Worm (Caenorhabditis elegans): ENCODE measurements around the gene F59A7.11.

Gene F59A7.11

DNA sequence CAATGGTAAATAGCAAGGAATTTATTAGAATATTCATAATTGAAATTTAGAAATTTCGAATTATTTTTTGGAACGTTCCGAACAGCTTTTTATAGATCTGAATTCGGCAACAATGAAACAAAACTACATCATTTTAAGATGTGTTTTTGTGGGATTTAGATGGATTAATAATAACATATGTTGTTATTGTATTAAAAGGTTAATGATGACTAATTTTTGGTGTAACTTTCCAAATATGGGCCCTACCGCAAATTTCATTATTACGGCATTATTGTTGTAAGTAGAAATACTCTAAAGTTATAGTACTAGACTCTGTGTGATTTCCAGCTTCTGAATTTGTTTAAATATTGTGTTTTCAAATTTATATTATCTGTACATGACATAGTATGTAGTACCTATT, at the start of gene F59A7.11:
F59A7.11 (minus strand) TSS at position 101 of the 400 bp plus-strand sequence.
- TF ChIP-seq ztf-29 (GFP tag; IDR thresholded peaks at IDR 0.05) (no peak), klf-2 (GFP tag; conservative IDR thresholded peaks at IDR 0.05) (no peak), ref-1 (GFP tag; conservative IDR thresholded peaks at IDR 0.05) (no peak), ztf-23 (GFP tag; IDR thresholded peaks at IDR 0.05) (no peak), cog-1 (tag; optimal IDR thresholded peaks at IDR 0.05) (no peak), med-1 (GFP tag; optimal IDR thresholded peaks at IDR 0.05; ENCODE audit: insufficient read depth) (no peak), flt-1 (GFP tag; IDR thresholded peaks at IDR 0.05) (no peak), tab-1 (GFP tag; IDR thresholded peaks at IDR 0.05) (no peak), T22C8.4 (GFP tag; IDR thresholded peaks at IDR 0.05) (no peak)

DNA sequence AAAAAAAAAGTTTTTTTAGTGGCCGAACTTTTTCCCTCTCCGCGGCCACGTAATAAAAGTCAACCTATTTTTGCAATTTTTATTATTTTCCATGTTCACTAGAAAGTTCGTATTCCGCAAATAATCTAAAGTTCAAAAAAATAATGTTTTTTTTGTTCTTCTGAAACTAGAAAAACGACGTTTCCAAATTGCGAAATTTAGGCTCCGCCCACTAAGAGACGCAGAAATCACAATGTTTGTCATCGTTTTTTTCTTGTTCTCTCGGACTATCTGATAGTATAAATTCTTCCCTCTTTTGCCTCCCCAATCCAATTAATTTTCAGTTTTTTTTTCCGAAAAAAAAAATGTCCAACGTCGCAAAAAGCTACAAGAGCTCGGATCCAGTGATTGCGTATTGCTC, 43.6 kb upstream of the F59A7.11 start, which contains the start of gene comt-3:
comt-3 (plus strand) TSS at position 214 of the 400 bp plus-strand sequence.
- no peak for TF ChIP-seq ztf-23 (GFP tag; IDR thresholded peaks at IDR 0.05)

DNA sequence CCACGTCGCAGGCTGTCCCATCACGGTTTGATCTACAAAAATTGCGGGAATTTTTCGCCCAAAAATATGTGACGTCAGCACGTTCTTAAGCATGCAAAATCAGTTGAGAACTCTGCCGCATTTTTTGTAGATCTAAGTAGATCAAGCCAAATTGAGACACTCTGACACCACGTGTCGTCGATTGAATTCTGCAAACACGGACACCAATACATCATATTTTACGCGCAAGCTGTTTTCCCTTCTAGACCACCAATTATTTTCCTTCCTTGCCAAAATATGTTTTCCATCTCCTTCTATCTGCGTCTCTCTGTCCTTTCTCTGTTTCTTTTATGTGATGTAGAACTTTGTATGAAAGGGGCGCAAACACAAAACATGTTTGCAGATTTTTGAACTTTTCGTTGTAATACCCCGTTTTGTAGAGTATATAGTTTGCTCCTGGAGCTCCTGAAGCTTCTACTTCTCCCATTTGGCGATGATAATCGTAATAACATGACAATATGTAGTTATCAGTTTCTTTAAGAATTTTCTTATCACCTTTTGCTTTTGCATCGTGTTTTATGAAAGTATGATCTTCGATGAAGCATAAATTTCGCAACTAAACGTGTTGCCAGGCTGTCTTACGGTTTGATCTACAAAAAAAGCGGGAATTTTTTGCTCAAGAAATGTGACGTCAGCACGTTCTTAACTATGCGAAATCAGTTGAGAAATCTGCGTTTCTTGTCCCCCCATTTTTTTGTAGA, 42.2 kb upstream of the F59A7.11 start:
- TF ChIP-seq ref-1 (GFP tag; conservative IDR thresholded peaks at IDR 0.05) (no peak), ztf-29 (GFP tag; IDR thresholded peaks at IDR 0.05) (no peak)

DNA sequence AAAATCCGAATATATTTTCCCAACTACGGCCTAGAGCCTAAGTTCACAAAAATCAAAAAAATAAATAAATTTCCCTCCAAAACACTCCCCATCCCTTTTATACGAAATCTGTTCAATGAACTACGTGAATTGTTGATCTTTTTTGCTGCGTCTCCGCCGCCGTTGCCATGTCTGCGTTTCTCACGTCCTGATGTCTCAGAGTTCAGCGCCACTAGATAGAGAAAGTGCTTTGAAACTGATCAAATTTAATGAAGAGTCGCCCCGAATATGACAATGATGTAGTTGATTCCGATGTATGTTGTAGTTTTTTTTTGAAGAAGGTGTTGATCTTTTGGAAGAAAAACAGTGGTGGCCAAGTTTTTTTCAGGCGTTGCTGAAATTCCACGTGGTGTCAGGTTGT, 40.5 kb upstream of the F59A7.11 start:
- TF ChIP-seq ref-1 (GFP tag; conservative IDR thresholded peaks at IDR 0.05) = no peak
- no peak for TF ChIP-seq ztf-29 (GFP tag; IDR thresholded peaks at IDR 0.05)
- no peak for TF ChIP-seq ztf-23 (GFP tag; IDR thresholded peaks at IDR 0.05)
- TF ChIP-seq cog-1 (tag; optimal IDR thresholded peaks at IDR 0.05) = no peak

DNA sequence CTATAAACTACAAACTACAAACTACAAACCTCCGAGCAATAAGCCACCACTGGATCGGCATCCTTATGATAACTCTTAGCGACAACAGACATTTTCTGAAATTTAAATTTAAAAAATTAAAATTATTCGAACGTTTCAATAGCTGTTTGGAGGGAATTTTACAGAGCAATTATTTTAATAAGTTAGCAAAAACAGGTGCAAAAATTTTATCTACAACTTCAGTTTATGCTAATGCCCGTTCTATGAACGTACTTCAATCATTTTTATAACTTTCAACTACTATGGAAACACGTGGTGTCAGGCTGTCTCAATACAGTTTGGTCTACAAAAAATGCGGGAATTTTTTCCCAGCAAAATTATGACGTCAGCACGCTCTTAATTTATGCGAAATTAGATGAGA, 39.8 kb upstream of the F59A7.11 start, which contains the start of gene comt-5:
comt-5 (minus strand) TSS at position 101 of the 400 bp plus-strand sequence.
- TF ChIP-seq klf-2 (GFP tag; conservative IDR thresholded peaks at IDR 0.05) (no peak), ztf-23 (GFP tag; IDR thresholded peaks at IDR 0.05) (no peak), ref-1 (GFP tag; conservative IDR thresholded peaks at IDR 0.05) (no peak), T22C8.4 (GFP tag; IDR thresholded peaks at IDR 0.05) (no peak), flt-1 (GFP tag; IDR thresholded peaks at IDR 0.05) (no peak), med-1 (GFP tag; optimal IDR thresholded peaks at IDR 0.05; ENCODE audit: insufficient read depth) (no peak), cog-1 (tag; optimal IDR thresholded peaks at IDR 0.05) (no peak), ztf-29 (GFP tag; IDR thresholded peaks at IDR 0.05) (no peak), tab-1 (GFP tag; IDR thresholded peaks at IDR 0.05) (no peak)

DNA sequence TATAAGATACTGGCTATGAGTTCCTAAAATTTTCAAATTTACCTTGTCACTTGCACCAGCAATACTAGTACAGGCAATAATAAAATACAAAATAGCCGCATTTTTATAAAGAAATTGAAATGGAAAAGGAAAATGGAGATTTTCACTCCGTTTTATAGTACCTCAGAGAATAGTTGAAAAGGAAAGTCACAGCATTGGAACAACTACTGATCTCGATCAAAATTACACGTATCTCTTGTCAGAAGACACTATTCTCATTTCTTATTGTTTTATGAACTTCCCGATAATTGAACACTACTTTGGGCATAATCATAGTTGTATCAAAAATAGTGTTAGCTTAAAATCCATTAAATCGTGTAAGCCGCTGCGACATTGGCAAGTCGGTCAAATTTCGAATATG, 37.8 kb upstream of the F59A7.11 start, which contains the start of gene Y40B10A.11:
Y40B10A.11 (minus strand) TSS at position 101 of the 400 bp plus-strand sequence.
- no peak for TF ChIP-seq ztf-23 (GFP tag; IDR thresholded peaks at IDR 0.05)

DNA sequence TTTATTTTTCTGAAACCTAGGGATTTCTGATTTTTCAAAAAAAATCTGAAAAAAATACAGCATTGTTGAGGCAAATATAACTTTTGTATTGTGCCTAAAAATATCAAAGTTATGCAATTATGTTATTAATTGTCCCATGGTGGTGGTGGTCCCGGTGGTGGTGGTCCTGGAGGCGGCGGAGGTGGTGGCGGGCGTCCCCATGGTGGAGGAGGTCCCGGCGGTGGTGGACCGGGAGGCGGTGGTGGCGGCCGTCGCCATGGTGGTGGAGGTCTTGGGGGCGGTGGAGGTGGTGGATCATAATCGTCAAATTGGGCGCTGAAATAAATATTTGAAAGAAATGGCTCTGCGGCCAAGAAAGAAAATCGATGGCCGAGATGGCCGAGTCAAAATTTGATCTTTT, 37.1 kb upstream of the F59A7.11 start:
- no peak for TF ChIP-seq med-1 (GFP tag; optimal IDR thresholded peaks at IDR 0.05; ENCODE audit: insufficient read depth)
- 0 out of 2 replicates have a peak, but pooled peaks have one; percentile 41 for TF ChIP-seq ztf-23 (GFP tag; IDR thresholded peaks at IDR 0.05)

DNA sequence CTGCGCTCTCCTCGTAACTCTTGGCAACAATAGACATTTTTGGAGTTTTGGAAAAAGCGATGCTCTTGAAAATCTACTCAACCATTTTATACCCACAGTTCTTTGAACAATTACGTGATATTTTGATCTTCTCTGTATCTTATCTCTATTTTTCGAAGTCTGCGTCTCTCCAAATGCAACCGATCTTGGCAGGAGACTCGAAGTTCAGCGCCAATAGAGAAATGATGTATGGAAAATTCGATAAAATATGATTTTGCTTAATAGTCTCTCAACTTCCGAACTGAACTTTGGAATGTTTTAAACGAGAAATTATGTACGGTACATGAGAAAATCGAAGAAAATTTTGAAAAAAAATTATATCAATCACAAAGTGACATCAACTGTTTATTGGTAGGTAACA, 36.4 kb upstream of the F59A7.11 start, which contains the start of gene comt-4:
comt-4 (minus strand) TSS at position 50 of the 400 bp plus-strand sequence.
- TF ChIP-seq T22C8.4 (GFP tag; IDR thresholded peaks at IDR 0.05) (no peak), med-1 (GFP tag; optimal IDR thresholded peaks at IDR 0.05; ENCODE audit: insufficient read depth) (no peak), ztf-23 (GFP tag; IDR thresholded peaks at IDR 0.05) (no peak), flt-1 (GFP tag; IDR thresholded peaks at IDR 0.05) (no peak), cog-1 (tag; optimal IDR thresholded peaks at IDR 0.05) (no peak), ref-1 (GFP tag; conservative IDR thresholded peaks at IDR 0.05) (no peak), ztf-29 (GFP tag; IDR thresholded peaks at IDR 0.05) (no peak), tab-1 (GFP tag; IDR thresholded peaks at IDR 0.05) (no peak), klf-2 (GFP tag; conservative IDR thresholded peaks at IDR 0.05) (no peak)

DNA sequence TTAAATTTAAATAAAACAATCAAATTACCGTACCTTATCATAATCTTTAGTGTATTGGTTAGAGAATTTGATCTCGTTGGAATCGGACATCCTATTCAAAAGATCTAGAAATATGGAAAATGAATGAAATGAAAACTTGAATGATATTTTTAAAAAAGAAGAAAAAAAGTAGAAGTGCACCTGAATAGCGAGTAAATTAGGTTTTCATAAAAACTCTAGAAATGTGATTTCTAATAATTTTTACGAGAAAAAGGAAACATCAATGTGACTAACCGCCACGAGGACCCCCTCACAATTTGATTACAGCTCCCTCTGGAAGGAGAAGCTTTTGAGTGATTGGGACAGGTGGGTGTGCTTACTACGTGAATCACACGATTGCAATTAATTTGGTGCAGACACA, 32.2 kb upstream of the F59A7.11 start, which contains the start of gene Y40B10A.5:
Y40B10A.5 (minus strand) TSS at position 101 of the 400 bp plus-strand sequence.
- no peak for TF ChIP-seq tab-1 (GFP tag; IDR thresholded peaks at IDR 0.05)
- TF ChIP-seq flt-1 (GFP tag; IDR thresholded peaks at IDR 0.05) = no peak
- TF ChIP-seq ztf-23 (GFP tag; IDR thresholded peaks at IDR 0.05) = no peak
- TF ChIP-seq ztf-29 (GFP tag; IDR thresholded peaks at IDR 0.05) = no peak
- TF ChIP-seq med-1 (GFP tag; optimal IDR thresholded peaks at IDR 0.05; ENCODE audit: insufficient read depth) = no peak
- no peak for TF ChIP-seq T22C8.4 (GFP tag; IDR thresholded peaks at IDR 0.05)

DNA sequence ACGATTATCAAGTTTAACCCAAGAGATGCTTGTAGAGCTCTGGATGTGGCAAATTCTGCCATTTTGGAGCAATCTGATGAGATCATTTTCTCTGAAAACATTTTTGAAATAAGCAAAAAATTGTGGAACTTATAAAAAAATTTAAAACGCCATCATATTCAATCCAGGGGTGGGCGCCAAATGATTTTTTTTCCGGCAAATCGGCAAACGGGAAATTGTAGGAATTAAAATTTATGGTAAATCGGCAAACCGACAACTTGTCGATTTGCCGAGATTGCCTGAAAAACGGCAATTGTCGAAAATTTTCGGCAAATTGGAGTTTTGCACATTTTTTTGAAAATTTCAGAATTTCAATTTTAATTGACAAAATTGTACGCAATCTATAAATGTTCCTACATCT, 21.8 kb upstream of the F59A7.11 start, which contains the start of gene srab-23:
srab-23 (minus strand) TSS at position 101 of the 400 bp plus-strand sequence.
- TF ChIP-seq flt-1 (GFP tag; IDR thresholded peaks at IDR 0.05) (no peak), ztf-23 (GFP tag; IDR thresholded peaks at IDR 0.05) (no peak), ref-1 (GFP tag; conservative IDR thresholded peaks at IDR 0.05) (no peak), ztf-29 (GFP tag; IDR thresholded peaks at IDR 0.05) (no peak), cog-1 (tag; optimal IDR thresholded peaks at IDR 0.05) (no peak), med-1 (GFP tag; optimal IDR thresholded peaks at IDR 0.05; ENCODE audit: insufficient read depth) (no peak), tab-1 (GFP tag; IDR thresholded peaks at IDR 0.05) (no peak), T22C8.4 (GFP tag; IDR thresholded peaks at IDR 0.05) (no peak), klf-2 (GFP tag; conservative IDR thresholded peaks at IDR 0.05) (no peak)

DNA sequence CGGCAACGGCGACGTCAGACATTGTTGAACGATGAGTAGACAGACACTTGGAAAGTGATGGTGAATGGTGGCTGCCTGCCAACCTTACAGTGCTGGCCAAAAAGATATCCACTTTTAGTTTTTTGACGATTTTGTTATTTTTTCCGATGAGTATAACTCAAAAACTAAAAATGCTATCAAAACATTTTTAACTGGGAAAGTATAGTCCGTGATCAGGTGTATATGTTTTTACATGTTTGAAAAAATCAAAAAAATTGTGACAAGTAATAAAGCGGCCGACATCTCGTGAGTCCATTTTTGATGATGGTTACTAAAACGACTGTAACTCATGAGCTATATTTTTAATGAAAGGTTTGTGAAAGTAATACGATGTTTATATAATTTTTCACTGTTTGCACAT, 17.7 kb upstream of the F59A7.11 start, which contains the start of gene hil-6:
hil-6 (minus strand) TSS at position 101 of the 400 bp plus-strand sequence.
- no peak for TF ChIP-seq T22C8.4 (GFP tag; IDR thresholded peaks at IDR 0.05)
- no peak for TF ChIP-seq tab-1 (GFP tag; IDR thresholded peaks at IDR 0.05)
- no peak for TF ChIP-seq ref-1 (GFP tag; conservative IDR thresholded peaks at IDR 0.05)
- TF ChIP-seq ztf-29 (GFP tag; IDR thresholded peaks at IDR 0.05) = no peak
- TF ChIP-seq flt-1 (GFP tag; IDR thresholded peaks at IDR 0.05) = no peak
- no peak for TF ChIP-seq cog-1 (tag; optimal IDR thresholded peaks at IDR 0.05)
- no peak for TF ChIP-seq ztf-23 (GFP tag; IDR thresholded peaks at IDR 0.05)
- no peak for TF ChIP-seq med-1 (GFP tag; optimal IDR thresholded peaks at IDR 0.05; ENCODE audit: insufficient read depth)
- no peak for TF ChIP-seq klf-2 (GFP tag; conservative IDR thresholded peaks at IDR 0.05)

Data from whole organism, midembryonic.